Fruit fly (Drosophila melanogaster) whole organism, embryonic: Measurements from ENCODE around the gene CG31743.
A peak's percentile ranks its signal among the peaks of the same experiment; 100 is the strongest.

Experiments
- Bteb2 ChIP-seq: fragments of 200-800 bp; sonication (Bioruptor generic); optimal IDR thresholded peaks from 2 replicates; lab custom pipeline; 2016; ENCODE audit warnings: missing biosample characterization, missing genetic modification characterization
- CG10209 ChIP-seq: fragments of 200-800 bp; sonication (Bioruptor generic); optimal IDR thresholded peaks from 3 replicates; lab custom pipeline; 2017; ENCODE audit warnings: missing biosample characterization, mild to moderate bottlenecking, missing genetic modification characterization, missing genetic modification reagents
- CG11560 ChIP-seq: fragments of 200-800 bp; sonication (Bioruptor generic); IDR thresholded peaks from 3 replicates; pipeline ENCODE4 v1.3.6; 2022; ENCODE audit warnings: missing biosample characterization, missing genetic modification characterization
- CG13894 ChIP-seq: fragments of 200-800 bp; sonication (Bioruptor generic); optimal IDR thresholded peaks from 3 replicates; lab custom pipeline; 2018; ENCODE audit warnings: missing biosample characterization, mild to moderate bottlenecking, missing genetic modification characterization, moderate library complexity
- CG14667 ChIP-seq: fragments of 200-800 bp; sonication (Bioruptor generic); IDR thresholded peaks from 2 replicates; pipeline ENCODE4 v1.3.6; 2022; ENCODE audit warnings: missing biosample characterization, missing genetic modification characterization
- CG14860 ChIP-seq: fragments of 200-800 bp; sonication (Bioruptor generic); IDR thresholded peaks from 3 replicates; pipeline ENCODE4 v1.3.6; 2022; ENCODE audit warnings: missing biosample characterization, missing genetic modification characterization; ENCODE audit not compliant: partially characterized antibody
- CG15479 ChIP-seq: fragments of 200-800 bp; sonication (Bioruptor generic); optimal IDR thresholded peaks from 3 replicates; lab custom pipeline; 2019; ENCODE audit warnings: missing biosample characterization, mild to moderate bottlenecking, missing genetic modification characterization, moderate library complexity
- CG16815 ChIP-seq: fragments of 200-800 bp; sonication (Bioruptor generic); optimal IDR thresholded peaks from 3 replicates; lab custom pipeline; 2017; ENCODE audit warnings: missing biosample characterization, mild to moderate bottlenecking, missing genetic modification characterization
- CG17385 ChIP-seq: fragments of 200-800 bp; sonication (Bioruptor generic); optimal IDR thresholded peaks from 3 replicates; lab custom pipeline; 2018; ENCODE audit warnings: missing biosample characterization, mild to moderate bottlenecking, missing genetic modification characterization
- CG17568 ChIP-seq: fragments of 200-800 bp; sonication (Bioruptor generic); optimal IDR thresholded peaks from 2 replicates; lab custom pipeline; 2018; ENCODE audit warnings: missing biosample characterization, mild to moderate bottlenecking, missing genetic modification characterization, moderate library complexity
- CG17802 ChIP-seq: fragments of 200-800 bp; sonication (Bioruptor generic); optimal IDR thresholded peaks from 2 replicates; lab custom pipeline; 2018; ENCODE audit warnings: missing biosample characterization, mild to moderate bottlenecking, missing genetic modification characterization, moderate library complexity
- CG2875 ChIP-seq: fragments of 200-800 bp; sonication (Bioruptor generic); optimal IDR thresholded peaks from 2 replicates; lab custom pipeline; 2017; ENCODE audit warnings: missing biosample characterization, mild to moderate bottlenecking, missing genetic modification characterization, missing genetic modification reagents
- CG34224 ChIP-seq: fragments of 200-800 bp; sonication (Bioruptor generic); IDR thresholded peaks from 3 replicates; pipeline ENCODE4 v1.3.6; 2022; ENCODE audit warnings: missing biosample characterization, missing genetic modification characterization; ENCODE audit not compliant: partially characterized antibody
- CG3726 ChIP-seq: fragments of 200-800 bp; sonication (Bioruptor generic); IDR thresholded peaks from 3 replicates; pipeline ENCODE4, ENCODE4 v1.3.6; 2022; ENCODE audit warnings: missing biosample characterization, missing genetic modification characterization
- CG4360 ChIP-seq: fragments of 200-800 bp; sonication (Bioruptor generic); IDR thresholded peaks from 2 replicates; pipeline ENCODE4 v1.3.6; 2022; ENCODE audit warnings: missing biosample characterization, missing genetic modification characterization
- CG4707 ChIP-seq: fragments of 200-800 bp; sonication (Bioruptor generic); optimal IDR thresholded peaks from 2 replicates; lab custom pipeline; 2018; ENCODE audit warnings: missing biosample characterization, mild to moderate bottlenecking, missing genetic modification characterization, moderate library complexity
- CG6254 ChIP-seq: fragments of 200-800 bp; sonication (Bioruptor generic); optimal IDR thresholded peaks from 3 replicates; lab custom pipeline; 2017; ENCODE audit warnings: mild to moderate bottlenecking, missing biosample characterization, missing genetic modification reagents, missing genetic modification characterization
- CG6654 ChIP-seq: fragments of 200-800 bp; sonication (Bioruptor generic); optimal IDR thresholded peaks from 2 replicates; lab custom pipeline; 2017; ENCODE audit warnings: missing biosample characterization, mild to moderate bottlenecking, missing genetic modification characterization
- CG6689 ChIP-seq: fragments of 200-800 bp; sonication (Bioruptor generic); IDR thresholded peaks from 2 replicates; pipeline ENCODE4 v1.3.6; 2022; ENCODE audit warnings: missing biosample characterization, missing genetic modification characterization
- CG7745 ChIP-seq: fragments of 200-800 bp; sonication (Bioruptor generic); optimal IDR thresholded peaks from 2 replicates; lab custom pipeline; 2018; ENCODE audit warnings: missing biosample characterization, mild to moderate bottlenecking, missing genetic modification characterization, moderate library complexity
- CG8478 ChIP-seq: fragments of >200 bp; optimal IDR thresholded peaks from 2 replicates; lab custom pipeline; 2018
- CG9797 ChIP-seq: fragments of 200-800 bp; sonication (Bioruptor generic); optimal IDR thresholded peaks from 3 replicates; lab custom pipeline; 2018; ENCODE audit warnings: missing biosample characterization, mild to moderate bottlenecking, missing genetic modification characterization
- CHES-1-like ChIP-seq: fragments of 200-800 bp; sonication (Bioruptor generic); optimal IDR thresholded peaks from 2 replicates; lab custom pipeline; 2016; ENCODE audit warnings: missing biosample characterization, missing genetic modification characterization
- CTCF ChIP-seq: fragments of 200-800 bp; sonication (Bioruptor generic); optimal IDR thresholded peaks from 2 replicates; lab custom pipeline; 2017; ENCODE audit warnings: missing biosample characterization, mild to moderate bottlenecking, missing genetic modification characterization, moderate library complexity
- HmgD ChIP-seq: fragments of 200-800 bp; sonication (Bioruptor generic); optimal IDR thresholded peaks from 3 replicates; lab custom pipeline; 2016; ENCODE audit warnings: missing biosample characterization, missing genetic modification characterization
- Neu2 ChIP-seq: fragments of 200-800 bp; sonication (Bioruptor generic); optimal IDR thresholded peaks from 3 replicates; lab custom pipeline; 2016; ENCODE audit warnings: missing biosample characterization, missing genetic modification characterization, borderline replicate concordance
- Nf-YA ChIP-seq: fragments of 200-800 bp; sonication (Bioruptor generic); IDR thresholded peaks from 2 replicates; pipeline ENCODE4 v1.3.6; 2022; ENCODE audit warnings: missing biosample characterization, missing genetic modification characterization
- Nf-YB ChIP-seq: fragments of 200-800 bp; sonication (Bioruptor generic); optimal IDR thresholded peaks from 3 replicates; lab custom pipeline; 2019; ENCODE audit warnings: missing biosample characterization, mild to moderate bottlenecking, missing genetic modification characterization, moderate library complexity
- Ptx1 ChIP-seq: fragments of 200-800 bp; sonication (Bioruptor generic); IDR thresholded peaks from 2 replicates; pipeline ENCODE4 v1.3.6; 2022; ENCODE audit warnings: missing biosample characterization, missing genetic modification characterization
- Trl ChIP-seq, 3 experiments: fragments of >200 bp in 2 of 3; fragments of 200-800 bp in 1 of 3; sonication (Bioruptor generic) in 1 of 3; optimal IDR thresholded peaks; 2 replicates in 1 of 3; 3 replicates in 2 of 3; lab custom pipeline; 2016 to 2017; ENCODE audit warnings: missing biosample characterization in 1 of 3, missing genetic modification characterization in 1 of 3
- ab ChIP-seq: fragments of 200-800 bp; sonication (Bioruptor generic); optimal IDR thresholded peaks from 2 replicates; lab custom pipeline; 2016; ENCODE audit warnings: missing biosample characterization, missing genetic modification characterization
- br ChIP-seq: fragments of >200 bp; optimal IDR thresholded peaks from 2 replicates; lab custom pipeline; 2017
- cad ChIP-seq: fragments of >200 bp; optimal IDR thresholded peaks from 2 replicates; lab custom pipeline; 2017; ENCODE audit warnings: missing biosample characterization, missing genetic modification characterization
- dimm ChIP-seq: fragments of 200-800 bp; sonication (Bioruptor generic); IDR thresholded peaks from 2 replicates; pipeline ENCODE4 v1.3.6; 2022; ENCODE audit warnings: missing biosample characterization, missing genetic modification characterization
- dm ChIP-seq: fragments of 200-800 bp; sonication (Bioruptor generic); optimal IDR thresholded peaks from 3 replicates; lab custom pipeline; 2016; ENCODE audit warnings: missing biosample characterization, missing genetic modification characterization
- esg ChIP-seq: fragments of 200-800 bp; sonication (Bioruptor generic); conservative IDR thresholded peaks from 2 replicates; pipeline ENCODE4 v1.3.6; 2022; ENCODE audit warnings: missing biosample characterization, missing genetic modification characterization
- gt ChIP-seq: fragments of 200-800 bp; sonication (Bioruptor generic); IDR thresholded peaks from 2 replicates; pipeline ENCODE4 v1.3.6; 2022; ENCODE audit warnings: missing biosample characterization, missing genetic modification characterization
- kay ChIP-seq: fragments of 200-800 bp; sonication (Bioruptor generic); optimal IDR thresholded peaks from 2 replicates; lab custom pipeline; 2016; ENCODE audit warnings: missing biosample characterization, missing genetic modification characterization
- lov ChIP-seq, 2 experiments: fragments of 200-800 bp in 1 of 2; fragments of >200 bp in 1 of 2; sonication (Bioruptor generic) in 1 of 2; IDR thresholded peaks in 1 of 2; optimal IDR thresholded peaks in 1 of 2; 2 replicates in 1 of 2; 3 replicates in 1 of 2; pipeline versions ENCODE4 v1.3.6 to Lab custom; 2017 to 2022; ENCODE audit warnings: missing biosample characterization in 1 of 2, missing genetic modification characterization in 1 of 2
- maf-S ChIP-seq: fragments of 200-800 bp; sonication (Bioruptor generic); optimal IDR thresholded peaks from 2 replicates; lab custom pipeline; 2016; ENCODE audit warnings: missing biosample characterization, missing genetic modification characterization
- oc ChIP-seq: fragments of 200-800 bp; sonication (Bioruptor generic); optimal IDR thresholded peaks from 2 replicates; lab custom pipeline; 2018; ENCODE audit warnings: missing biosample characterization, mild to moderate bottlenecking, missing genetic modification characterization, moderate library complexity
- org-1 ChIP-seq: fragments of 200-800 bp; sonication (Bioruptor generic); optimal IDR thresholded peaks from 2 replicates; lab custom pipeline; 2017; ENCODE audit warnings: missing biosample characterization, missing genetic modification characterization
- pho ChIP-seq: fragments of 200-800 bp; sonication (Bioruptor generic); optimal IDR thresholded peaks from 2 replicates; lab custom pipeline; 2016; ENCODE audit warnings: missing biosample characterization, missing genetic modification characterization
- pros ChIP-seq: fragments of 200-800 bp; sonication (Bioruptor generic); optimal IDR thresholded peaks from 3 replicates; lab custom pipeline; 2019; ENCODE audit warnings: missing biosample characterization, mild to moderate bottlenecking, missing genetic modification characterization, moderate library complexity
- pzg ChIP-seq: fragments of 200-800 bp; sonication (Bioruptor generic); optimal IDR thresholded peaks from 3 replicates; lab custom pipeline; 2018; ENCODE audit warnings: missing biosample characterization, mild to moderate bottlenecking, missing genetic modification characterization, moderate library complexity
- sens ChIP-seq: fragments of 200-800 bp; sonication (Bioruptor generic); peaks from one replicate; lab custom pipeline; 2016; ENCODE audit warnings: missing biosample characterization, missing genetic modification characterization
- sqz ChIP-seq: fragments of 200-800 bp; sonication (Bioruptor generic); optimal IDR thresholded peaks from 3 replicates; lab custom pipeline; 2018; ENCODE audit warnings: missing biosample characterization, mild to moderate bottlenecking, missing genetic modification characterization
- ssp ChIP-seq: fragments of 200-800 bp; sonication (Bioruptor generic); IDR thresholded peaks from 2 replicates; pipeline ENCODE4 v1.3.6; 2022; ENCODE audit warnings: missing biosample characterization, missing genetic modification characterization
- wdn ChIP-seq: fragments of 200-800 bp; sonication (Bioruptor generic); IDR thresholded peaks from 2 replicates; pipeline ENCODE4 v1.3.6; 2022; ENCODE audit warnings: missing biosample characterization, missing genetic modification characterization

Gene CG31743

dm6 chr2L:16887660-16888573 is 8.6 kb downstream of the CG31743 start, which contains the start of the genes osi and tweek (continued):
- TF ChIP-seq Ptx1 (GFP tag; lab: Robert Waterston, UW) (peak; percentile 61), CG16815 (GFP tag; lab: Kevin White, UChicago) (peak; percentile 83), maf-S (GFP tag; lab: Kevin White, UChicago) (peak; percentile 32), br (lab: Kevin White, UChicago) (no peak), CG14860 (GFP tag; lab: Robert Waterston, UW) (peak; percentile 67; the same call in 2 of the 3 replicates), wdn (GFP tag; lab: Robert Waterston, UW) (no peak), CHES-1-like (GFP tag; lab: Kevin White, UChicago) (no peak), cad (GFP tag; lab: Kevin White, UChicago) (no peak), CG34224 (GFP tag; lab: Robert Waterston, UW) (peak; percentile 75), CG9797 (GFP tag; lab: Kevin White, UChicago) (peak; percentile 50), pzg (GFP tag; lab: Kevin White, UChicago) (peak; percentile 64), CG14667 (GFP tag; lab: Robert Waterston, UW) (no peak), Trl (optimal IDR thresholded peaks at IDR 0.05; lab: Kevin White, UChicago) (no peak), Trl (GFP tag; optimal IDR thresholded peaks at IDR 0.05; lab: Kevin White, UChicago) (peak; percentile 29), pros (GFP tag; lab: Kevin White, UChicago) (no peak), dimm (no peak), CG10209 (peak; percentile 55), sqz (GFP tag; lab: Kevin White, UChicago) (no peak), sens (peak; percentile 89), Neu2 (GFP tag; lab: Kevin White, UChicago) (no peak), CG3726 (GFP tag; lab: Robert Waterston, UW) (no peak), CG15479 (no peak), CG8478 (lab: Kevin White, UChicago) (no peak), CG4707 (GFP tag; lab: Kevin White, UChicago) (no peak), CTCF (GFP tag; lab: Kevin White, UChicago) (no peak), CG7745 (tag; lab: Kevin White, UChicago) (no peak), Nf-YB (GFP tag; lab: Kevin White, UChicago) (no peak), CG17802 (tag; lab: Kevin White, UChicago) (no peak), CG6689 (GFP tag; lab: Robert Waterston, UW) (no peak), HmgD (GFP tag; lab: Kevin White, UChicago) (no peak), CG13894 (tag; lab: Kevin White, UChicago) (no peak), CG6254 (GFP tag; lab: Kevin White, UChicago) (no peak), ab (peak; percentile 15), lov (optimal IDR thresholded peaks at IDR 0.05; lab: Kevin White, UChicago) (no peak), lov (GFP tag; IDR thresholded peaks at IDR 0.05; lab: Robert Waterston, UW) (0 out of 3 replicates have a peak, but pooled peaks have one; percentile 8), gt (GFP tag; lab: Robert Waterston, UW) (no peak), kay (GFP tag; lab: Kevin White, UChicago) (peak; percentile 92), esg (GFP tag; lab: Robert Waterston, UW) (peak; percentile 19; the same call in 1 of the 2 replicates), Bteb2 (GFP tag; lab: Kevin White, UChicago) (peak; percentile 56), dm (GFP tag; lab: Kevin White, UChicago) (peak; percentile 47), CG2875 (no peak), CG17568 (GFP tag; lab: Kevin White, UChicago) (no peak), org-1 (GFP tag; lab: Kevin White, UChicago) (no peak), pho (GFP tag; lab: Kevin White, UChicago) (peak; percentile 41), Nf-YA (GFP tag; lab: Robert Waterston, UW) (no peak), CG17385 (GFP tag; lab: Kevin White, UChicago) (peak; percentile 96), ssp (GFP tag; lab: Robert Waterston, UW) (peak; percentile 40), CG6654 (GFP tag; lab: Kevin White, UChicago) (no peak), CG11560 (tag; lab: Robert Waterston, UW) (peak; percentile 57; the same call in 2 of the 3 replicates), CG4360 (GFP tag; lab: Robert Waterston, UW) (no peak), oc (tag; lab: Kevin White, UChicago) (no peak)
